Worm (Caenorhabditis elegans): Measurements from ENCODE around the gene F37B12.1.

DNA sequence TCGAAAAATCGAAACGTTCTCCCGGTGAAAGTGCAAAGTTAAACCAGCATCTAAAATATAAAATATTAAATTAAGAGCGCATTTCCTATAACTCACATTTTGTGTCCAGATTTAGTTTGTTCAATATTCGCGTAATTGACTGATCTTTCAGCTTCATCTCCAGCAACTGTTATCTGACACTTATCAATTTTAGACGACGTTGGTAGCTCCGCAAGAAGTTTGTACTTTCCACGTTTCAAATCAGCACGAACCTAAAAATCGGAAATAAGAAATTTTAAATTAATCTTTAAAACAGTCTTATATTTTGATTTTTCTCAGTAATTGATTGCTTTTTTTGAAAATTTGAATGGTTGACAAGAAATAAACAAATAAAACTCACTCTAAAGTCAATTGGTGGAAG is 11.4 kb downstream of the F37B12.1 start:
- TF ChIP-seq sptf-1 (tag; optimal IDR thresholded peaks at IDR 0.05) (no peak), unc-86 (tag; optimal IDR thresholded peaks at IDR 0.05) (no peak)
